Worm (Caenorhabditis elegans): ENCODE data around the gene msp-19.
A peak's percentile ranks its signal among the peaks of the same experiment; 100 is the strongest.

The msp-19 gene

DNA sequence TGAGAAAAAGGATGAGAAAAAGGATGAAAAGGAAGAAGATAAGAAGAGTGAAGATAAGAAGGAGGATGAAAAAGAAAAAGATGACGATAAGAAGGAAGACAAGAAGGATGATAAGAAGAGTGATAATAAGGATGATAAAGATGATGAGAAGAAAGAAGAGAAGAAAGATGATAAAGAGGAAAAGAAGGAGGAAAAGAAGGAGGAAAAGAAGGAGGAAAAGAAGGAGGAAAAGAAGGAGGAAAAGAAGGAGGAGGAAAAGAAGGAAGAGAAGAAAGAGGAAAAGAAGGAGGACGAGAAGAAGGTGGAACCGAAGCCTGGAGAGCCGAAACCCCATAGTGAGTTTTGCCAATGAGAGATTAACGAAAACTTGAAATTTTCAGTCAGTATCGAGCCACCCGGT is 13.0 kb downstream of the msp-19 start:
- TF ChIP-seq F57A8.1 (GFP tag; optimal IDR thresholded peaks at IDR 0.05): no peak
- TF ChIP-seq hrde-1 (tag; optimal IDR thresholded peaks at IDR 0.05; ENCODE audit: borderline replicate concordance): no peak
- no peak for TF ChIP-seq akir-1 (GFP tag; optimal IDR thresholded peaks at IDR 0.05)
- no peak for TF ChIP-seq nhr-179 (tag; optimal IDR thresholded peaks at IDR 0.05)
- TF ChIP-seq ztf-28 (GFP tag; IDR thresholded peaks at IDR 0.05): no peak
- TF ChIP-seq F52B5.7 (tag; optimal IDR thresholded peaks at IDR 0.05): no peak
- no peak for TF ChIP-seq attf-6 (GFP tag; IDR thresholded peaks at IDR 0.05)
- no peak for TF ChIP-seq lsy-27 (tag; optimal IDR thresholded peaks at IDR 0.05; ENCODE audit: borderline replicate concordance, insufficient read depth)
- TF ChIP-seq egl-44 (GFP tag; IDR thresholded peaks at IDR 0.05): no peak
- TF ChIP-seq rpc-1 (optimal IDR thresholded peaks at IDR 0.05): no peak
- no peak for TF ChIP-seq rpc-1 (tag; optimal IDR thresholded peaks at IDR 0.05)
- no peak for TF ChIP-seq ceh-91 (GFP tag; IDR thresholded peaks at IDR 0.05)
- TF ChIP-seq Y56A3A.18 (GFP tag; IDR thresholded peaks at IDR 0.05): no peak
- TF ChIP-seq cebp-2 (GFP tag; IDR thresholded peaks at IDR 0.05): no peak

- TF ChIP-seq B0261.1 (tag; optimal IDR thresholded peaks at IDR 0.05): no peak
- no peak for TF ChIP-seq nhr-27 (tag; optimal IDR thresholded peaks at IDR 0.05)
- TF ChIP-seq madf-8 (GFP tag; conservative IDR thresholded peaks at IDR 0.05): peak; percentile 59
- TF ChIP-seq snpc-4 (GFP tag; optimal IDR thresholded peaks at IDR 0.05): no peak
- peak in 3 of 4 experiments; percentile 72 to 74 (median 73) for TF ChIP-seq snpc-4 (tag; optimal IDR thresholded peaks at IDR 0.05)
- peak; percentile 33 for TF ChIP-seq efl-1 (GFP tag; optimal IDR thresholded peaks at IDR 0.05)
- TF ChIP-seq lsl-1 (GFP tag; optimal IDR thresholded peaks at IDR 0.05): peak; percentile 80
- TF ChIP-seq xnd-1 (tag; optimal IDR thresholded peaks at IDR 0.05): peak; percentile 31
- TF ChIP-seq madf-3 (GFP tag; IDR thresholded peaks at IDR 0.05): no peak
- no peak for TF ChIP-seq Y79H2A.3 (GFP tag; conservative IDR thresholded peaks at IDR 0.05)
- TF ChIP-seq madf-6 (GFP tag; IDR thresholded peaks at IDR 0.05): peak; percentile 52; the same call in 1 of the 2 replicates
- no peak for TF ChIP-seq sdz-38 (tag; optimal IDR thresholded peaks at IDR 0.05)
- TF ChIP-seq F33H1.4 (GFP tag; IDR thresholded peaks at IDR 0.05): peak; percentile 78
These were observed 13.8 kb downstream of the msp-19 start, which contains the start of gene slfl-4 for ce11 chrIV:5274123-5274581. slfl-4 (plus strand) TSS chrIV:5274531.

DNA sequence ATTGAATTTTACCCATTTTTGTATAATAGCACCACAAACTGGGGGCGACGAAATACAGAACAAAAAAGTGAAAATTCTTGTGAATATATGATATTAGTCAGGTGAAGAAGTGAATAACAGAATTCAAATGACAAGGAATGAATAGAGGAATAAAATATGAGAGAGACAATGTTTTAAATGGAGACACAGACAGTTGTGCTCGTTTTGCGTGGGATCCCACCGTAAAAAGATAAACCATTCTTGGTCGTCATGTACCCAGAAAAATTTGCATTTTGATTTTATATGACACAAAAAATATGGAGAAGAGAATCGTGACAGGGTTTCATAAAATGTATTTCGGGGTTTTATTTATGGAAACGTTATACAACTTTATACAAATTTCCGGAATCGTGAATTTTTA is 17.4 kb downstream of the msp-19 start, which contains the start of gene F36H12.17:
Gene F36H12.17, minus strand, starts transcription at position 101 of the 400 bp plus-strand sequence.
- TF ChIP-seq nhr-120 (GFP tag; IDR thresholded peaks at IDR 0.05) (no peak), mcd-1 (GFP tag; IDR thresholded peaks at IDR 0.05) (no peak), egl-18 (GFP tag; IDR thresholded peaks at IDR 0.05) (no peak), zim-3 (tag; optimal IDR thresholded peaks at IDR 0.05) (no peak), bed-1 (GFP tag; IDR thresholded peaks at IDR 0.05) (no peak), F57A8.1 (GFP tag; optimal IDR thresholded peaks at IDR 0.05) (no peak), ZK185.1 (tag; optimal IDR thresholded peaks at IDR 0.05; ENCODE audit: poor library complexity, severe bottlenecking) (no peak), ceh-100 (GFP tag; IDR thresholded peaks at IDR 0.05) (no peak), lsy-27 (tag; optimal IDR thresholded peaks at IDR 0.05; ENCODE audit: borderline replicate concordance, insufficient read depth) (no peak), nhr-179 (tag; optimal IDR thresholded peaks at IDR 0.05) (no peak), nfya-1 (tag; optimal IDR thresholded peaks at IDR 0.05; ENCODE audit: borderline replicate concordance, insufficient read depth) (no peak), bed-2 (GFP tag; IDR thresholded peaks at IDR 0.05) (no peak), lag-1 (GFP tag; IDR thresholded peaks at IDR 0.05) (no peak), sptf-2 (GFP tag; optimal IDR thresholded peaks at IDR 0.05) (no peak), efl-1 (GFP tag; optimal IDR thresholded peaks at IDR 0.05) (no peak), ceh-91 (GFP tag; IDR thresholded peaks at IDR 0.05) (no peak), mes-4 (tag; optimal IDR thresholded peaks at IDR 0.05) (no peak), snpc-4 (GFP tag; optimal IDR thresholded peaks at IDR 0.05) (no peak), snpc-4 (tag; optimal IDR thresholded peaks at IDR 0.05) (no peak), sea-2 (GFP tag; IDR thresholded peaks at IDR 0.05) (no peak), nfyb-1 (GFP tag; IDR thresholded peaks at IDR 0.05) (no peak)
